Worm (Caenorhabditis elegans): ENCODE measurements around the gene K12B6.9.

DNA sequence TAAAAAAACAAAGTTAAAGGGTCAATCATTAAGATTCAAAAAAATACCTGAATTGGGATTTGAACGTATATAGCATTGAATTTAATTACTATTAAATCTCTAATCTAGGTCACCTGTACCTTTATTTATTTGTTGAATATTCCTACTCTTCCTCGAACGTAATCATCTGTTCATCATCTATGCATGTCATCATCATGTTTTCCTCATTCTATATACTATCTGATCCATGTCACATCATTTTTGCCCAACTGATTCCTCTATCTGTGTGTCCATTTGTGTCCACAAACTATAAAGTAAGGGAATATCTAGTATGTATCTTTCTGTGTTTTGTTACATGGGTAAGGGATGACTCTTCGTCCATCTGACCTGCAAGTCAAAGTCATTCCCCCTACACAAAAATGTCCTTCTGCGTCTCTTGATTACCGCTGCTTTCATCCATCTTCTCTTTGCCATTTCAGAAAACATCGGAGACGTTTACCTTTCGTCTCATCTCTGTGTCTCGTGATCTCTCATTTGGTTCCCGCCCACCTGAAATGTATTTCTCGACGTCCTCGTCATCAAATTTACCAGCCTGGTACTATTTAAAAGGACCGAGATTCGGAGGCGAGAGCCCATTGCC, 30.4 kb upstream of the K12B6.9 start:
- TF ChIP-seq him-1 (tag; optimal IDR thresholded peaks at IDR 0.05) (no peak), dao-5 (tag; optimal IDR thresholded peaks at IDR 0.05) (no peak), W03F9.2 (tag; optimal IDR thresholded peaks at IDR 0.05) (no peak)

Measured in whole organism, L4/young adult.